Fruit fly (Drosophila melanogaster) whole organism, adult: Measurements from ENCODE around the gene Mvl.

ENCODE experiments used
- CG11617 ChIP-seq: fragments of 200-800 bp; sonication (Bioruptor generic); optimal IDR thresholded peaks from 2 replicates; lab custom pipeline; 2017; ENCODE audit warnings: mild to moderate bottlenecking, missing biosample characterization, missing genetic modification reagents, missing genetic modification characterization
- CG12768 ChIP-seq: fragments of 200-800 bp; sonication (Bioruptor generic); optimal IDR thresholded peaks from 2 replicates; lab custom pipeline; 2017; ENCODE audit warnings: missing biosample characterization, missing genetic modification characterization, mild to moderate bottlenecking, moderate library complexity, missing genetic modification reagents
- CG14711 ChIP-seq: fragments of 200-800 bp; sonication (Bioruptor generic); optimal IDR thresholded peaks from 2 replicates; lab custom pipeline; 2018; ENCODE audit warnings: missing biosample characterization, mild to moderate bottlenecking, missing genetic modification characterization, moderate library complexity
- CG1620 ChIP-seq: fragments of 200-800 bp; sonication (Bioruptor generic); optimal IDR thresholded peaks from 2 replicates; lab custom pipeline; 2016; ENCODE audit warnings: missing biosample characterization, missing genetic modification characterization
- CG33017 ChIP-seq: fragments of 200-800 bp; sonication (Bioruptor generic); optimal IDR thresholded peaks from 2 replicates; lab custom pipeline; 2018; ENCODE audit warnings: missing biosample characterization, mild to moderate bottlenecking, missing genetic modification characterization, moderate library complexity
- CG5204 ChIP-seq: fragments of 200-800 bp; sonication (Bioruptor generic); optimal IDR thresholded peaks from 2 replicates; lab custom pipeline; 2016; ENCODE audit warnings: missing biosample characterization, missing genetic modification characterization
- CG7045 ChIP-seq: fragments of 200-800 bp; sonication (Bioruptor generic); optimal IDR thresholded peaks from 2 replicates; lab custom pipeline; 2017; ENCODE audit warnings: missing biosample characterization, mild to moderate bottlenecking, missing genetic modification characterization
- CG7101 ChIP-seq: fragments of 200-800 bp; sonication (Bioruptor generic); optimal IDR thresholded peaks from 2 replicates; lab custom pipeline; 2018; ENCODE audit warnings: missing biosample characterization, mild to moderate bottlenecking, missing genetic modification characterization, moderate library complexity
- Clk ChIP-seq: fragments of 200-800 bp; sonication (Bioruptor generic); optimal IDR thresholded peaks from 2 replicates; lab custom pipeline; 2017; ENCODE audit warnings: missing biosample characterization, missing genetic modification characterization
- Crg-1 ChIP-seq: fragments of 200-800 bp; sonication (Bioruptor generic); optimal IDR thresholded peaks from 2 replicates; lab custom pipeline; 2016; ENCODE audit warnings: missing biosample characterization, missing genetic modification characterization
- Hr96 ChIP-seq: fragments of 200-800 bp; sonication (Bioruptor generic); optimal IDR thresholded peaks from 2 replicates; lab custom pipeline; 2016; ENCODE audit warnings: missing biosample characterization, missing genetic modification characterization
- Mnt ChIP-seq: fragments of 200-800 bp; sonication (Bioruptor generic); optimal IDR thresholded peaks from 2 replicates; lab custom pipeline; 2016; ENCODE audit warnings: missing biosample characterization, mild to moderate bottlenecking, missing genetic modification characterization
- bab1 ChIP-seq: fragments of 200-800 bp; sonication (Bioruptor generic); optimal IDR thresholded peaks from 3 replicates; lab custom pipeline; 2019; ENCODE audit warnings: missing biosample characterization, mild to moderate bottlenecking, missing genetic modification characterization, moderate library complexity
- cic ChIP-seq: fragments of 200-800 bp; sonication (Bioruptor generic); optimal IDR thresholded peaks from 2 replicates; lab custom pipeline; 2017; ENCODE audit warnings: missing biosample characterization, mild to moderate bottlenecking, missing genetic modification characterization, moderate library complexity
- cnc ChIP-seq, 2 experiments: fragments of >200 bp; optimal IDR thresholded peaks; 2 replicates each; lab custom pipeline; 2017
- kay ChIP-seq: fragments of 200-800 bp; sonication (Bioruptor generic); peaks from one replicate; lab custom pipeline; 2016; ENCODE audit warnings: missing biosample characterization, missing genetic modification characterization, borderline replicate concordance
- ovo ChIP-seq: fragments of 200-800 bp; sonication (Bioruptor generic); optimal IDR thresholded peaks from 2 replicates; lab custom pipeline; 2016; ENCODE audit warnings: missing biosample characterization, missing genetic modification characterization
- pad ChIP-seq: fragments of 200-800 bp; sonication (Bioruptor generic); optimal IDR thresholded peaks from 3 replicates; lab custom pipeline; 2017; ENCODE audit warnings: missing biosample characterization, missing genetic modification characterization, mild to moderate bottlenecking, moderate library complexity, missing genetic modification reagents
- toe ChIP-seq: fragments of 200-800 bp; sonication (Bioruptor generic); optimal IDR thresholded peaks from 2 replicates; lab custom pipeline; 2016; ENCODE audit warnings: missing biosample characterization, missing genetic modification characterization

Mvl gene

DNA sequence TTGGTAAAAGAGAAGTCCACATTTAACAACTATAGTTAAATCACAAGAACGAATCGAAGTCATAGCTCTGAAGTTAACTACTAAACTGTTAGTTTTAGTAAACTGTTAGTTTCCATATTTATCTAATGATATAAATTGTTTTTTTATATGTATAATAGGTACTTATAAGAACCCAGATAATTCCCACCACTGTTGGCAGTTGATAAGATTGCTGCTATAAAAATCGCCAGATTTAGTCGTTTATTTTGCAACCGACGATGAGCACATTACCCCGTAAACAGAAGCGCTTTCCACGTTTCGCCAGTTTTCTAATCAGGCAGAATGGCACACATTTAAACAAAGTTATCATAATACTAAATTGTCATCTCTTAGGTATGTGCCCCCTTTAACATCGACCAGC lies 41.5 kb downstream of the Mvl start:
- TF ChIP-seq CG11617 (GFP tag; lab: Kevin White, UChicago) (peak; percentile 28), CG12768 (GFP tag; lab: Kevin White, UChicago) (no peak), kay (GFP tag; lab: Kevin White, UChicago) (peak; percentile 82), CG33017 (peak; percentile 38), cic (GFP tag; lab: Kevin White, UChicago) (peak; percentile 41), CG7101 (tag; lab: Kevin White, UChicago) (peak; percentile 19)

DNA sequence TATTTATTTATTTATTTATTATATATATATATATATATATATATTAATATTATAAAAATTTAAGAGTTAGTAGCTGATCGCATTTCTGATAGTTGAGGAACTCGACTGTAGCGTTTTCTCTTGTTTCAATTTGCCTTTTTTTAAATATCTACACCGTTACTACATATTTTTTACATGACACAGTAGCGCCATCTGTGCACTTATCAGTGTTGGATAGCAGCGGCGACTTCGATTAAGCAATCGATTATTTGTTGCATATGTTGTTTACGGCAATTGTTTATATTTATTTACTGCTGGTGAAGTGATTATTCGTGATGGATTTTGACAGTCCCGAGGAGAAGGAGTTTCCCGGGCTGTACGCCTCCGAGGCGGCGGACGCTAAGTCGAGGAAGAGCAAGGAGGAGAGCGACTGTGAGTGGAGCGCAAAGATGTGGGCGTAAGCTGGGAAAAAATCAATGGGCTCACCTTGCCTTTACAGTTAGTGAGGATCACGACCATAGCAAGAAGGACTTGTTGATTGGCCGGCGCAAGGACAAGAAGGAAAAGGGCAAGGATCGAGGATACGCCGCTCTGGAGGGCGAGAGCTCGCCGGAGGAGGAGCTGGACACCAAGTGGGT lies 43.0 kb downstream of the Mvl start, which contains the start of gene Rlip:
Gene Rlip (plus strand): TSS at position 221 of the 617 bp plus-strand sequence.
- TF ChIP-seq bab1 (GFP tag; lab: Kevin White, UChicago) (peak; percentile 48), Clk (no peak), toe (peak; percentile 57), cic (GFP tag; lab: Kevin White, UChicago) (no peak), CG12768 (GFP tag; lab: Kevin White, UChicago) (peak; percentile 32), CG33017 (no peak), Crg-1 (GFP tag; lab: Kevin White, UChicago) (peak; percentile 26), CG1620 (GFP tag; lab: Kevin White, UChicago) (peak; percentile 2), Hr96 (GFP tag; lab: Kevin White, UChicago) (peak; percentile 46), CG11617 (GFP tag; lab: Kevin White, UChicago) (no peak), CG5204 (GFP tag; lab: Kevin White, UChicago) (peak; percentile 10), Mnt (GFP tag; lab: Kevin White, UChicago) (no peak), kay (GFP tag; lab: Kevin White, UChicago) (peak; percentile 77), CG7101 (tag; lab: Kevin White, UChicago) (peak; percentile 36), CG14711 (tag; lab: Kevin White, UChicago) (peak; percentile 43), pad (GFP tag; lab: Kevin White, UChicago) (peak; percentile 57), CG7045 (peak; percentile 37)

- TF ChIP-seq Mnt (GFP tag; lab: Kevin White, UChicago) (peak; percentile 49), cnc (optimal IDR thresholded peaks at IDR 0.05; lab: Kevin White, UChicago) (no peak), bab1 (GFP tag; lab: Kevin White, UChicago) (no peak), kay (GFP tag; lab: Kevin White, UChicago) (peak; percentile 86), CG33017 (no peak), CG7045 (peak; percentile 7), ovo (GFP tag; lab: Kevin White, UChicago) (peak; percentile 17), CG11617 (GFP tag; lab: Kevin White, UChicago) (peak; percentile 28), CG1620 (GFP tag; lab: Kevin White, UChicago) (peak; percentile 0), cic (GFP tag; lab: Kevin White, UChicago) (peak; percentile 79), CG12768 (GFP tag; lab: Kevin White, UChicago) (peak; percentile 35)
These were observed 45.0 kb downstream of the Mvl start, which contains the start of gene CG5697 for dm6 chr3R:21015636-21016035. TSS of gene CG5697 (plus strand) at chr3R:21015949.

DNA sequence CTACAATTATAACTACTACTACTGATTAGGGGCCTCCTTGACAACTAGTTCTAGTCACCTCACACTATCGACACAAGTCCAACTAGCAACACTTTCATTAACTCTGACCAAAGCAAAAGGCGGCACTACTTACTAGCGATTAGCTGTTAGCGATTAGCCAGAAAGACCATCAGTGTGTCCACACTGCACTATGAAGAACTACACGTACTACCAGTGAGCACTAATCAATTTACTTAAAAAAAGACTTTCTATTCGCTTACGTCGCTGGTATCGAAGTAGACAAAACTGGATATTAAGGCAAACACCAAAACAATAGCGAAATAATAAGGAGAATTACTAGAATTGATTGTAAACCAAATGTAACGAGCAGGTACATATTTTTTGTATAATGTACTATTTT lies 46.8 kb downstream of the Mvl start:
- TF ChIP-seq bab1 (GFP tag; lab: Kevin White, UChicago) = no peak
- TF ChIP-seq Mnt (GFP tag; lab: Kevin White, UChicago) = no peak
- TF ChIP-seq cic (GFP tag; lab: Kevin White, UChicago) = no peak
- TF ChIP-seq ovo (GFP tag; lab: Kevin White, UChicago) = no peak
- no peak for TF ChIP-seq CG7101 (tag; lab: Kevin White, UChicago)
- TF ChIP-seq CG14711 (tag; lab: Kevin White, UChicago) = no peak
- TF ChIP-seq CG5204 (GFP tag; lab: Kevin White, UChicago) = no peak
- no peak for TF ChIP-seq Hr96 (GFP tag; lab: Kevin White, UChicago)
- TF ChIP-seq CG33017 = no peak
- no peak for TF ChIP-seq Clk
- no peak for TF ChIP-seq cnc (optimal IDR thresholded peaks at IDR 0.05; lab: Kevin White, UChicago)
- TF ChIP-seq kay (GFP tag; lab: Kevin White, UChicago) = no peak

dm6 chr3R:21006967-21007366 lies 53.6 kb downstream of the Mvl start, which contains the start of gene Alp5:
TSS of gene Alp5 (minus strand) at chr3R:21006990.
- TF ChIP-seq CG7045 = no peak
- TF ChIP-seq Clk = no peak
- TF ChIP-seq CG11617 (GFP tag; lab: Kevin White, UChicago) = no peak
- no peak for TF ChIP-seq CG14711 (tag; lab: Kevin White, UChicago)
